Fruit fly (Drosophila melanogaster): ENCODE data around the gene CG32409.

The CG32409 gene

dm6 chr3L:5899305-5899704 is at the start of gene CG32409:
CG32409 (plus strand) TSS chr3L:5899528.
- TF ChIP-seq ttk (optimal IDR thresholded peaks at IDR 0.05), result no peak
- no peak for TF ChIP-seq Myc (optimal IDR thresholded peaks at IDR 0.05)
- TF ChIP-seq Sin3A (optimal IDR thresholded peaks at IDR 0.05), result no peak
- TF ChIP-seq h (optimal IDR thresholded peaks at IDR 0.05), result no peak

dm6 chr3L:5851636-5852035 is 47.7 kb upstream of the CG32409 start:
- TF ChIP-seq insv (optimal IDR thresholded peaks at IDR 0.05), result no peak
- no peak for TF ChIP-seq Sin3A (optimal IDR thresholded peaks at IDR 0.05)
- TF ChIP-seq ttk (optimal IDR thresholded peaks at IDR 0.05), result no peak
- TF ChIP-seq h (optimal IDR thresholded peaks at IDR 0.05), result no peak
- no peak for TF ChIP-seq psq (optimal IDR thresholded peaks at IDR 0.05)
- no peak for TF ChIP-seq Myc (optimal IDR thresholded peaks at IDR 0.05)

- TF ChIP-seq insv (optimal IDR thresholded peaks at IDR 0.05), result no peak
- TF ChIP-seq Myc (optimal IDR thresholded peaks at IDR 0.05), result no peak
Observed at dm6 chr3L:5855098-5855497, 44.2 kb upstream of the CG32409 start.

dm6 chr3L:5856081-5856826 is 43.1 kb upstream of the CG32409 start:
- no peak for TF ChIP-seq h (optimal IDR thresholded peaks at IDR 0.05)
- no peak for TF ChIP-seq Sin3A (optimal IDR thresholded peaks at IDR 0.05)
- TF ChIP-seq ttk (optimal IDR thresholded peaks at IDR 0.05), result no peak
- TF ChIP-seq Myc (optimal IDR thresholded peaks at IDR 0.05), result no peak
- no peak for TF ChIP-seq insv (optimal IDR thresholded peaks at IDR 0.05)
- TF ChIP-seq psq (optimal IDR thresholded peaks at IDR 0.05), result no peak

dm6 chr3L:5856919-5857318 is 42.4 kb upstream of the CG32409 start:
- TF ChIP-seq insv (optimal IDR thresholded peaks at IDR 0.05) (no peak), psq (optimal IDR thresholded peaks at IDR 0.05) (no peak), h (optimal IDR thresholded peaks at IDR 0.05) (no peak), Sin3A (optimal IDR thresholded peaks at IDR 0.05) (no peak), ttk (optimal IDR thresholded peaks at IDR 0.05) (no peak)

- TF ChIP-seq Sin3A (optimal IDR thresholded peaks at IDR 0.05) (no peak), Myc (optimal IDR thresholded peaks at IDR 0.05) (no peak), h (optimal IDR thresholded peaks at IDR 0.05) (no peak), psq (optimal IDR thresholded peaks at IDR 0.05) (no peak), insv (optimal IDR thresholded peaks at IDR 0.05) (no peak), ttk (optimal IDR thresholded peaks at IDR 0.05) (no peak)
Observed at dm6 chr3L:5859029-5859428, 40.3 kb upstream of the CG32409 start.

dm6 chr3L:5862994-5863393 is 36.3 kb upstream of the CG32409 start:
- TF ChIP-seq h (optimal IDR thresholded peaks at IDR 0.05) (no peak), ttk (optimal IDR thresholded peaks at IDR 0.05) (no peak), psq (optimal IDR thresholded peaks at IDR 0.05) (no peak), insv (optimal IDR thresholded peaks at IDR 0.05) (no peak), Myc (optimal IDR thresholded peaks at IDR 0.05) (no peak), Sin3A (optimal IDR thresholded peaks at IDR 0.05) (no peak)

dm6 chr3L:5863868-5864413 is 35.4 kb upstream of the CG32409 start:
- TF ChIP-seq Sin3A (optimal IDR thresholded peaks at IDR 0.05) (no peak), h (optimal IDR thresholded peaks at IDR 0.05) (no peak), Myc (optimal IDR thresholded peaks at IDR 0.05) (no peak), insv (optimal IDR thresholded peaks at IDR 0.05) (no peak), ttk (optimal IDR thresholded peaks at IDR 0.05) (no peak), psq (optimal IDR thresholded peaks at IDR 0.05) (no peak)

- TF ChIP-seq psq (optimal IDR thresholded peaks at IDR 0.05) (no peak), Sin3A (optimal IDR thresholded peaks at IDR 0.05) (no peak), insv (optimal IDR thresholded peaks at IDR 0.05) (no peak), h (optimal IDR thresholded peaks at IDR 0.05) (no peak), Myc (optimal IDR thresholded peaks at IDR 0.05) (no peak)
Observed at dm6 chr3L:5866924-5867323, 32.4 kb upstream of the CG32409 start.

- TF ChIP-seq Sin3A (optimal IDR thresholded peaks at IDR 0.05), result no peak
- no peak for TF ChIP-seq insv (optimal IDR thresholded peaks at IDR 0.05)
- no peak for TF ChIP-seq psq (optimal IDR thresholded peaks at IDR 0.05)
- no peak for TF ChIP-seq Myc (optimal IDR thresholded peaks at IDR 0.05)
- no peak for TF ChIP-seq h (optimal IDR thresholded peaks at IDR 0.05)
- no peak for TF ChIP-seq ttk (optimal IDR thresholded peaks at IDR 0.05)
Observed at dm6 chr3L:5869614-5870204, 29.6 kb upstream of the CG32409 start.

- no peak for TF ChIP-seq psq (optimal IDR thresholded peaks at IDR 0.05)
- TF ChIP-seq insv (optimal IDR thresholded peaks at IDR 0.05), result no peak
- TF ChIP-seq ttk (optimal IDR thresholded peaks at IDR 0.05), result no peak
- no peak for TF ChIP-seq h (optimal IDR thresholded peaks at IDR 0.05)
- no peak for TF ChIP-seq Sin3A (optimal IDR thresholded peaks at IDR 0.05)
- no peak for TF ChIP-seq Myc (optimal IDR thresholded peaks at IDR 0.05)
Observed at dm6 chr3L:5871201-5871600, 28.1 kb upstream of the CG32409 start, which contains the start of gene CG5568. CG5568 (plus strand) TSS chr3L:5871501.

dm6 chr3L:5873011-5873410 is 26.3 kb upstream of the CG32409 start, which contains the start of gene CG18586:
CG18586 (plus strand) TSS chr3L:5873311.
- no peak for TF ChIP-seq ttk (optimal IDR thresholded peaks at IDR 0.05)
- no peak for TF ChIP-seq Sin3A (optimal IDR thresholded peaks at IDR 0.05)
- TF ChIP-seq psq (optimal IDR thresholded peaks at IDR 0.05), result no peak
- TF ChIP-seq insv (optimal IDR thresholded peaks at IDR 0.05), result no peak
- TF ChIP-seq h (optimal IDR thresholded peaks at IDR 0.05), result no peak
- no peak for TF ChIP-seq Myc (optimal IDR thresholded peaks at IDR 0.05)
